Fruit fly (Drosophila melanogaster) whole organism, wandering third instar larva: Measurements from ENCODE around the gene pinta.

ENCODE experiments used
- CrebA ChIP-seq: fragments of 200-800 bp; sonication (Bioruptor generic); optimal IDR thresholded peaks from 2 replicates; lab custom pipeline; 2016; ENCODE audit warnings: missing biosample characterization, mild to moderate bottlenecking, missing genetic modification characterization, borderline replicate concordance
- Dfd ChIP-seq: fragments of >200 bp; optimal IDR thresholded peaks from 2 replicates; lab custom pipeline; 2017; ENCODE audit warnings: missing biosample characterization, missing genetic modification characterization
- Hr78 ChIP-seq: fragments of >200 bp; optimal IDR thresholded peaks from 2 replicates; lab custom pipeline; 2017; ENCODE audit warnings: missing biosample characterization, missing genetic modification characterization
- h ChIP-seq: fragments of 200-800 bp; sonication (Bioruptor generic); optimal IDR thresholded peaks from 3 replicates; lab custom pipeline; 2016; ENCODE audit warnings: missing biosample characterization, mild to moderate bottlenecking, missing genetic modification characterization
- tai ChIP-seq: sonication (Bioruptor generic); optimal IDR thresholded peaks from 2 replicates; lab custom pipeline; 2016; ENCODE audit warnings: missing biosample characterization, missing genetic modification characterization
- usp ChIP-seq: fragments of >200 bp; optimal IDR thresholded peaks from 2 replicates; lab custom pipeline; 2017; ENCODE audit warnings: missing biosample characterization, missing genetic modification characterization

dm6 chr3R:22432200-22432804 lies 7.6 kb upstream of the pinta start:
- TF ChIP-seq tai (GFP tag; lab: Kevin White, UChicago) = no peak
- no peak for TF ChIP-seq usp (GFP tag; lab: Kevin White, UChicago)
- TF ChIP-seq Hr78 (GFP tag; lab: Kevin White, UChicago) = no peak
- TF ChIP-seq CrebA = no peak
- no peak for TF ChIP-seq Dfd (GFP tag; lab: Kevin White, UChicago)
- TF ChIP-seq h (GFP tag; lab: Kevin White, UChicago) = no peak
